Fruit fly (Drosophila melanogaster) whole organism, adult: ENCODE data around the gene upd1.

Source experiments
- CG1620 ChIP-seq: fragments of 200-800 bp; sonication (Bioruptor generic); optimal IDR thresholded peaks from 2 replicates; lab custom pipeline; 2016; ENCODE audit warnings: missing biosample characterization, missing genetic modification characterization
- Hr96 ChIP-seq: fragments of 200-800 bp; sonication (Bioruptor generic); optimal IDR thresholded peaks from 2 replicates; lab custom pipeline; 2016; ENCODE audit warnings: missing biosample characterization, missing genetic modification characterization
- cnc ChIP-seq, 2 experiments: fragments of >200 bp; optimal IDR thresholded peaks; 2 replicates each; lab custom pipeline; 2017
- kay ChIP-seq: fragments of 200-800 bp; sonication (Bioruptor generic); peaks from one replicate; lab custom pipeline; 2016; ENCODE audit warnings: missing biosample characterization, missing genetic modification characterization, borderline replicate concordance

DNA sequence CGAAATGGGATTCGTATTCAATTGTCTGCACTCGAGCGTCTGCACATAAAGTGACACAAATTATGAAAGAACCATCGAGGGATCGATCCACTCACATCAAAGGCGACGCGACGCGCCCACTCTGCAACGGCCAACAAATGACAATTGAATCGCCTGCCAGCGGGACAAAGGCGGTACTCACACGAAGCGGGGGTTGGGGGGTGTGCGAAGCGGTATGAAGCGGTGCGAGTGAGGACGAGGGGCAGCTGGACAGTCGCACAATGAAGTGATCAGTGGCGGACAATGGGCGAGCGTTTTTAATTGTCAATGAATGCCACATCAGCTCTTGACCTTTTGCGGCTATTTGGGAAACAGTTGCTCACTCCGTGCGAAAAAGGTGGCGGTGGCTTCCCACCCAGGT, 21.5 kb downstream of the upd1 start:
- TF ChIP-seq kay (GFP tag; lab: Kevin White, UChicago) (no peak), CG1620 (no peak), cnc (optimal IDR thresholded peaks at IDR 0.05; lab: Kevin White, UChicago) (no peak), Hr96 (GFP tag; lab: Kevin White, UChicago) (no peak)
